Worm (Caenorhabditis elegans): ENCODE results near the gene C10E2.2.
A peak's percentile ranks its signal among the peaks of the same experiment; 100 is the strongest.

The C10E2.2 gene

ce11 chrX:16726879-16727278 lies 18.2 kb upstream of the C10E2.2 start (continued):
- peak; percentile 83 for TF ChIP-seq nfyb-1 (GFP tag; IDR thresholded peaks at IDR 0.05)
- peak; percentile 92 for TF ChIP-seq ceh-27 (GFP tag; optimal IDR thresholded peaks at IDR 0.05)
- TF ChIP-seq nhr-179 (tag; optimal IDR thresholded peaks at IDR 0.05): no peak
- TF ChIP-seq rpc-1 (optimal IDR thresholded peaks at IDR 0.05): no peak
- no peak for TF ChIP-seq rpc-1 (tag; optimal IDR thresholded peaks at IDR 0.05)
- no peak for TF ChIP-seq ccch-3 (GFP tag; optimal IDR thresholded peaks at IDR 0.05)
- no peak for TF ChIP-seq mes-4 (tag; optimal IDR thresholded peaks at IDR 0.05)
- peak; percentile 40 for TF ChIP-seq F52B5.7 (tag; optimal IDR thresholded peaks at IDR 0.05)
- no peak for TF ChIP-seq lsy-27 (tag; optimal IDR thresholded peaks at IDR 0.05; ENCODE audit: borderline replicate concordance, insufficient read depth)
- no peak for TF ChIP-seq T26A5.8 (tag; optimal IDR thresholded peaks at IDR 0.05)
- no peak for TF ChIP-seq sdz-38 (tag; optimal IDR thresholded peaks at IDR 0.05)
- no peak for TF ChIP-seq mxl-1 (tag; optimal IDR thresholded peaks at IDR 0.05)
- peak; percentile 84 for TF ChIP-seq ekl-4 (GFP tag; IDR thresholded peaks at IDR 0.05)
- TF ChIP-seq snpc-3.4 (tag; optimal IDR thresholded peaks at IDR 0.05): no peak
- TF ChIP-seq sea-2 (GFP tag; IDR thresholded peaks at IDR 0.05): no peak
- TF ChIP-seq ama-1 (optimal IDR thresholded peaks at IDR 0.05): no peak
- TF ChIP-seq ama-1 (GFP tag; optimal IDR thresholded peaks at IDR 0.05): no peak
- no peak for TF ChIP-seq efl-1 (GFP tag; optimal IDR thresholded peaks at IDR 0.05)
- TF ChIP-seq F23B12.7 (tag; optimal IDR thresholded peaks at IDR 0.05; ENCODE audit: insufficient read depth): no peak
- TF ChIP-seq tlf-1 (GFP tag; optimal IDR thresholded peaks at IDR 0.05): peak; percentile 52
- TF ChIP-seq F57A8.1 (GFP tag; optimal IDR thresholded peaks at IDR 0.05): no peak
- TF ChIP-seq atf-7 (tag; optimal IDR thresholded peaks at IDR 0.05): peak; percentile 82
- peak; percentile 2 for TF ChIP-seq snpc-1.3 (tag; optimal IDR thresholded peaks at IDR 0.05; ENCODE audit: insufficient read depth)
- peak in 1 of 3 experiments; percentile 60 for TF ChIP-seq lin-35 (GFP tag; optimal IDR thresholded peaks at IDR 0.05)
- no peak for TF ChIP-seq hsf-1 (GFP tag; IDR thresholded peaks at IDR 0.05)
- no peak for TF ChIP-seq rec-8 (tag; optimal IDR thresholded peaks at IDR 0.05)
- no peak for TF ChIP-seq him-1 (tag; optimal IDR thresholded peaks at IDR 0.05)
- TF ChIP-seq attf-6 (GFP tag; IDR thresholded peaks at IDR 0.05): no peak
- TF ChIP-seq egl-44 (GFP tag; IDR thresholded peaks at IDR 0.05): peak; percentile 74
- TF ChIP-seq F22D6.2 (tag; optimal IDR thresholded peaks at IDR 0.05): peak; percentile 31
- peak; percentile 83 for TF ChIP-seq madf-10 (tag; optimal IDR thresholded peaks at IDR 0.05)
- TF ChIP-seq chd-7 (tag; optimal IDR thresholded peaks at IDR 0.05): peak; percentile 91
- no peak for TF ChIP-seq C17E4.6 (GFP tag; IDR thresholded peaks at IDR 0.05)
- TF ChIP-seq F55B11.4 (tag; optimal IDR thresholded peaks at IDR 0.05; ENCODE audit: borderline replicate concordance, insufficient read depth): no peak
- 0 out of 2 replicates have a peak, but pooled peaks have one; percentile 28 for TF ChIP-seq Y79H2A.3 (GFP tag; conservative IDR thresholded peaks at IDR 0.05)
- TF ChIP-seq cebp-1 (GFP tag; IDR thresholded peaks at IDR 0.05): peak; percentile 67
- peak; percentile 89 for TF ChIP-seq cebp-1 (tag; optimal IDR thresholded peaks at IDR 0.05)
- 0 out of 2 replicates have a peak, but pooled peaks have one; percentile 21 for TF ChIP-seq aptf-2 (GFP tag; conservative IDR thresholded peaks at IDR 0.05)
- TF ChIP-seq egl-18 (GFP tag; IDR thresholded peaks at IDR 0.05): 0 out of 2 replicates have a peak, but pooled peaks have one; percentile 55
- TF ChIP-seq ztf-6 (GFP tag; IDR thresholded peaks at IDR 0.05): 0 out of 2 replicates have a peak, but pooled peaks have one; percentile 24
- 0 out of 2 replicates have a peak, but pooled peaks have one; percentile 39 for TF ChIP-seq Y95B8A.8 (GFP tag; IDR thresholded peaks at IDR 0.05)
- peak; percentile 86 for TF ChIP-seq let-526 (GFP tag; IDR thresholded peaks at IDR 0.05)
- no peak for TF ChIP-seq nfya-1 (tag; optimal IDR thresholded peaks at IDR 0.05; ENCODE audit: borderline replicate concordance, insufficient read depth)
- TF ChIP-seq hrde-1 (tag; optimal IDR thresholded peaks at IDR 0.05; ENCODE audit: borderline replicate concordance): no peak
- TF ChIP-seq fkh-3 (tag; optimal IDR thresholded peaks at IDR 0.05): peak; percentile 15
- peak; percentile 51 for TF ChIP-seq athp-1 (tag; optimal IDR thresholded peaks at IDR 0.05)
- TF ChIP-seq die-1 (tag; optimal IDR thresholded peaks at IDR 0.05): peak; percentile 65
- 0 out of 2 replicates have a peak, but pooled peaks have one; percentile 47 for TF ChIP-seq bed-1 (GFP tag; IDR thresholded peaks at IDR 0.05)
- no peak for TF ChIP-seq madf-8 (GFP tag; conservative IDR thresholded peaks at IDR 0.05)

Data from whole organism, young adult.